Worm (Caenorhabditis elegans) whole organism, L4/young adult: ENCODE data around the gene trk-1.

Experiments used
- W03F9.2 ChIP-seq: fragments of 150-350 bp; optimal IDR thresholded peaks from 2 replicates; lab custom pipeline; 2014; ENCODE audit warnings: missing biosample characterization, missing genetic modification characterization
- dao-5 ChIP-seq: sonication (generic microtip); optimal IDR thresholded peaks from 2 replicates; lab custom pipeline; 2016; ENCODE audit warnings: missing genotype, missing genetic modification characterization, moderate library complexity, missing compliant biosample characterization
- him-1 ChIP-seq: sonication (generic microtip); optimal IDR thresholded peaks from 2 replicates; lab custom pipeline; 2016; ENCODE audit warnings: missing genotype, missing genetic modification reagents, missing genetic modification characterization, missing compliant biosample characterization

DNA sequence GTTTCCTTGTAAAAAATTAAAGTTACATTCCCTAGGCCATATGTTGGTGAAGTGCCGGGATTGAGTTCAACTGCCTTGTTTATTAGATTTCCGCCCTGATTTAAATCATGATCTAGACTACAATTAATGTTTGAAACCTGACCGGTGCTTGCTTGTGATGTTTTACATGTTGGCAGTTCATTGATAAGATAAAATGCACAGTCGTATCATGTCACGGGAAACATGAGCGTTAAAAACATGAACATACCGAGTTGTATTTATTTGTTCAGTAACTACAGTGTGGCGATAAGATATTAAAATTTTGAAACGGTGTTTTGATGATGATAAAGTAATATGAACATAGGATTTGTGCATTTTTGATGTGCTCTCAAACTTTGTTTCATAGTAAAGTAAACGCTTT lies 18.4 kb downstream of the trk-1 start:
- TF ChIP-seq W03F9.2 (tag; lab: Kevin White, UChicago) (no peak), him-1 (tag; lab: Kevin White, UChicago) (no peak), dao-5 (tag; lab: Kevin White, UChicago) (no peak)
